Fruit fly (Drosophila melanogaster) whole organism, embryonic: ENCODE measurements around the gene drpr.

ENCODE experiments used
- Abd-B ChIP-seq: fragments of 200-800 bp; sonication (Bioruptor generic); optimal IDR thresholded peaks from 2 replicates; lab custom pipeline; 2018; ENCODE audit warnings: missing biosample characterization, mild to moderate bottlenecking, missing genetic modification characterization, moderate library complexity
- Antp ChIP-seq: fragments of 200-800 bp; sonication (Bioruptor generic); optimal IDR thresholded peaks from 3 replicates; lab custom pipeline; 2016; ENCODE audit warnings: missing biosample characterization, missing genetic modification characterization
- CG10431 ChIP-seq: fragments of 200-800 bp; sonication (Bioruptor generic); optimal IDR thresholded peaks from 3 replicates; lab custom pipeline; 2018; ENCODE audit warnings: missing biosample characterization, mild to moderate bottlenecking, missing genetic modification characterization
- CG14965 ChIP-seq: fragments of 200-800 bp; sonication (Bioruptor generic); optimal IDR thresholded peaks from 2 replicates; lab custom pipeline; 2016; ENCODE audit warnings: missing biosample characterization, missing genetic modification characterization, borderline replicate concordance
- CG1603 ChIP-seq: fragments of 200-800 bp; sonication (Bioruptor generic); optimal IDR thresholded peaks from 2 replicates; lab custom pipeline; 2019; ENCODE audit warnings: missing biosample characterization, mild to moderate bottlenecking, missing genetic modification characterization, moderate library complexity
- CG16815 ChIP-seq: fragments of 200-800 bp; sonication (Bioruptor generic); optimal IDR thresholded peaks from 3 replicates; lab custom pipeline; 2017; ENCODE audit warnings: missing biosample characterization, mild to moderate bottlenecking, missing genetic modification characterization
- CG18011 ChIP-seq: fragments of 200-800 bp; sonication (Bioruptor generic); optimal IDR thresholded peaks from 2 replicates; lab custom pipeline; 2017; ENCODE audit warnings: missing biosample characterization, missing genetic modification characterization, mild to moderate bottlenecking, moderate library complexity, missing genotype
- CG18599 ChIP-seq: fragments of 200-800 bp; sonication (Bioruptor generic); optimal IDR thresholded peaks from 3 replicates; lab custom pipeline; 2017; ENCODE audit warnings: missing biosample characterization, missing genetic modification characterization, mild to moderate bottlenecking, moderate library complexity, missing genetic modification reagents
- CG34224 ChIP-seq: fragments of 200-800 bp; sonication (Bioruptor generic); IDR thresholded peaks from 3 replicates; pipeline ENCODE4 v1.3.6; 2022; ENCODE audit warnings: missing biosample characterization, missing genetic modification characterization; ENCODE audit not compliant: partially characterized antibody
- CG34422 ChIP-seq: fragments of 200-800 bp; sonication (Bioruptor generic); IDR thresholded peaks from 3 replicates; pipeline ENCODE4 v1.3.6; 2022; ENCODE audit warnings: missing biosample characterization, missing genetic modification characterization
- CG3726 ChIP-seq: fragments of 200-800 bp; sonication (Bioruptor generic); IDR thresholded peaks from 3 replicates; pipeline ENCODE4, ENCODE4 v1.3.6; 2022; ENCODE audit warnings: missing biosample characterization, missing genetic modification characterization
- CG3995 ChIP-seq: fragments of 200-800 bp; sonication (Bioruptor generic); optimal IDR thresholded peaks from 3 replicates; lab custom pipeline; 2016; ENCODE audit warnings: missing biosample characterization, missing genetic modification characterization
- CG4820 ChIP-seq: fragments of 200-800 bp; sonication (Bioruptor generic); optimal IDR thresholded peaks from 3 replicates; lab custom pipeline; 2016; ENCODE audit warnings: missing biosample characterization, missing genetic modification characterization
- CG8281 ChIP-seq: fragments of 200-800 bp; sonication (Bioruptor generic); optimal IDR thresholded peaks from 2 replicates; lab custom pipeline; 2018; ENCODE audit warnings: missing biosample characterization, mild to moderate bottlenecking, missing genetic modification characterization, moderate library complexity
- CG9817 ChIP-seq: fragments of 200-800 bp; sonication (Bioruptor generic); optimal IDR thresholded peaks from 2 replicates; lab custom pipeline; 2018; ENCODE audit warnings: missing biosample characterization, mild to moderate bottlenecking, missing genetic modification characterization, moderate library complexity
- CHES-1-like ChIP-seq: fragments of 200-800 bp; sonication (Bioruptor generic); optimal IDR thresholded peaks from 2 replicates; lab custom pipeline; 2016; ENCODE audit warnings: missing biosample characterization, missing genetic modification characterization
- Chrac-16 ChIP-seq: fragments of 200-800 bp; sonication (Bioruptor generic); optimal IDR thresholded peaks from 3 replicates; lab custom pipeline; 2016; ENCODE audit warnings: missing biosample characterization, missing genetic modification characterization
- D19B ChIP-seq: fragments of 200-800 bp; sonication (Bioruptor generic); optimal IDR thresholded peaks from 2 replicates; lab custom pipeline; 2017; ENCODE audit warnings: missing biosample characterization, mild to moderate bottlenecking, missing genetic modification characterization
- Dek ChIP-seq: fragments of 200-800 bp; sonication (Bioruptor generic); optimal IDR thresholded peaks from 3 replicates; lab custom pipeline; 2019; ENCODE audit warnings: missing biosample characterization, mild to moderate bottlenecking, missing genetic modification characterization, moderate library complexity
- Fer1 ChIP-seq: fragments of 200-800 bp; sonication (Bioruptor generic); optimal IDR thresholded peaks from 2 replicates; lab custom pipeline; 2017; ENCODE audit warnings: missing biosample characterization, mild to moderate bottlenecking, missing genetic modification characterization
- H2.0 ChIP-seq: fragments of 200-800 bp; sonication (Bioruptor generic); IDR thresholded peaks from 2 replicates; pipeline ENCODE4 v1.3.6; 2022; ENCODE audit warnings: missing biosample characterization, missing genetic modification characterization
- HmgZ ChIP-seq: fragments of 200-800 bp; sonication (Bioruptor generic); optimal IDR thresholded peaks from 2 replicates; lab custom pipeline; 2018; ENCODE audit warnings: missing biosample characterization, mild to moderate bottlenecking, missing genetic modification characterization
- Hr39 ChIP-seq: fragments of >200 bp; optimal IDR thresholded peaks from 2 replicates; lab custom pipeline; 2017
- Lhr ChIP-seq: fragments of 200-800 bp; sonication (Bioruptor generic); optimal IDR thresholded peaks from 3 replicates; lab custom pipeline; 2017; ENCODE audit warnings: mild to moderate bottlenecking, missing biosample characterization, missing genetic modification reagents, missing genetic modification characterization
- NFAT ChIP-seq: fragments of 200-800 bp; sonication (Bioruptor generic); IDR thresholded peaks from 2 replicates; pipeline ENCODE4 v1.3.6; 2022; ENCODE audit warnings: missing biosample characterization, missing genetic modification characterization
- Opbp ChIP-seq: fragments of 200-800 bp; sonication (Bioruptor generic); IDR thresholded peaks from 3 replicates; pipeline ENCODE4 v1.3.6; 2022; ENCODE audit warnings: missing biosample characterization, missing genetic modification characterization; ENCODE audit not compliant: partially characterized antibody
- Rx ChIP-seq: fragments of 200-800 bp; sonication (Bioruptor generic); IDR thresholded peaks from 2 replicates; pipeline ENCODE4 v1.3.6; 2022; ENCODE audit warnings: missing biosample characterization, missing genetic modification characterization
- Side ChIP-seq: fragments of 200-800 bp; sonication (Bioruptor generic); optimal IDR thresholded peaks from 2 replicates; lab custom pipeline; 2016; ENCODE audit warnings: missing biosample characterization, missing genetic modification characterization
- Sox102F ChIP-seq: fragments of 200-800 bp; sonication (Bioruptor generic); optimal IDR thresholded peaks from 2 replicates; lab custom pipeline; 2018; ENCODE audit warnings: missing biosample characterization, mild to moderate bottlenecking, missing genetic modification characterization, moderate library complexity
- Sry-β ChIP-seq: fragments of 200-800 bp; sonication (Bioruptor generic); optimal IDR thresholded peaks from 2 replicates; lab custom pipeline; 2018; ENCODE audit warnings: missing biosample characterization, mild to moderate bottlenecking, missing genetic modification characterization, moderate library complexity
- Sry-δ ChIP-seq: fragments of 200-800 bp; sonication (Bioruptor generic); optimal IDR thresholded peaks from 2 replicates; lab custom pipeline; 2016; ENCODE audit warnings: missing biosample characterization, missing genetic modification characterization
- br ChIP-seq: fragments of >200 bp; optimal IDR thresholded peaks from 2 replicates; lab custom pipeline; 2017
- chinmo ChIP-seq: fragments of 200-800 bp; sonication (Bioruptor generic); IDR thresholded peaks from 4 replicates; pipeline ENCODE4 v1.3.6; 2022; ENCODE audit warnings: missing biosample characterization, missing genetic modification characterization; ENCODE audit not compliant: partially characterized antibody
- chn ChIP-seq: fragments of 200-800 bp; sonication (Bioruptor generic); optimal IDR thresholded peaks from 2 replicates; lab custom pipeline; 2016; ENCODE audit warnings: missing biosample characterization, missing genetic modification characterization
- dpn ChIP-seq, 2 experiments: fragments of 200-800 bp; sonication (Bioruptor generic); optimal IDR thresholded peaks; 3 replicates each; lab custom pipeline; 2016; ENCODE audit warnings: missing biosample characterization in 2 of 2, missing genetic modification characterization in 2 of 2
- ems ChIP-seq: fragments of 200-800 bp; sonication (Bioruptor generic); optimal IDR thresholded peaks from 3 replicates; lab custom pipeline; 2016; ENCODE audit warnings: missing biosample characterization, missing genetic modification characterization
- en ChIP-seq: fragments of 200-800 bp; sonication (Bioruptor generic); optimal IDR thresholded peaks from 2 replicates; lab custom pipeline; 2016; ENCODE audit warnings: missing biosample characterization, missing genetic modification characterization
- fd102C ChIP-seq: fragments of 200-800 bp; sonication (Bioruptor generic); optimal IDR thresholded peaks from 2 replicates; lab custom pipeline; 2018; ENCODE audit warnings: missing biosample characterization, mild to moderate bottlenecking, missing genetic modification characterization, moderate library complexity
- gcm ChIP-seq: fragments of 200-800 bp; sonication (Bioruptor generic); optimal IDR thresholded peaks from 2 replicates; lab custom pipeline; 2019; ENCODE audit warnings: missing biosample characterization, mild to moderate bottlenecking, missing genetic modification characterization, moderate library complexity
- gfzf ChIP-seq: fragments of 200-800 bp; sonication (Bioruptor generic); optimal IDR thresholded peaks from 2 replicates; lab custom pipeline; 2016; ENCODE audit warnings: missing biosample characterization, mild to moderate bottlenecking, missing genetic modification characterization, moderate library complexity
- lov ChIP-seq, 2 experiments: fragments of 200-800 bp in 1 of 2; fragments of >200 bp in 1 of 2; sonication (Bioruptor generic) in 1 of 2; IDR thresholded peaks in 1 of 2; optimal IDR thresholded peaks in 1 of 2; 2 replicates in 1 of 2; 3 replicates in 1 of 2; pipeline versions ENCODE4 v1.3.6 to Lab custom; 2017 to 2022; ENCODE audit warnings: missing biosample characterization in 1 of 2, missing genetic modification characterization in 1 of 2
- nom ChIP-seq: fragments of 200-800 bp; sonication (Bioruptor generic); optimal IDR thresholded peaks from 2 replicates; lab custom pipeline; 2017; ENCODE audit warnings: missing biosample characterization, missing genetic modification characterization, mild to moderate bottlenecking, moderate library complexity, missing genetic modification reagents
- pan ChIP-seq, 4 experiments: fragments of >200 bp in 3 of 4; fragments of 200-800 bp in 1 of 4; sonication (Bioruptor generic) in 1 of 4; optimal IDR thresholded peaks in 3 of 4; IDR thresholded peaks in 1 of 4; 2 replicates each; pipeline versions ENCODE4 v1.3.6 to Lab custom; 2017 to 2022; ENCODE audit warnings: missing biosample characterization in 2 of 4, missing genetic modification characterization in 2 of 4, mixed read lengths in 1 of 4
- pb ChIP-seq: fragments of 200-800 bp; sonication (Bioruptor generic); optimal IDR thresholded peaks from 3 replicates; lab custom pipeline; 2016; ENCODE audit warnings: missing biosample characterization, missing genetic modification characterization
- shn ChIP-seq: fragments of 200-800 bp; sonication (Bioruptor generic); optimal IDR thresholded peaks from 3 replicates; lab custom pipeline; 2016; ENCODE audit warnings: missing biosample characterization, missing genetic modification characterization
- stc ChIP-seq: fragments of 200-800 bp; sonication (Bioruptor generic); IDR thresholded peaks from 2 replicates; pipeline ENCODE4 v1.3.6; 2022; ENCODE audit warnings: missing biosample characterization, missing genetic modification characterization
- zfh2 ChIP-seq: fragments of 200-800 bp; sonication (Bioruptor generic); optimal IDR thresholded peaks from 2 replicates; lab custom pipeline; 2016; ENCODE audit warnings: missing biosample characterization, missing genetic modification characterization

The drpr gene

DNA sequence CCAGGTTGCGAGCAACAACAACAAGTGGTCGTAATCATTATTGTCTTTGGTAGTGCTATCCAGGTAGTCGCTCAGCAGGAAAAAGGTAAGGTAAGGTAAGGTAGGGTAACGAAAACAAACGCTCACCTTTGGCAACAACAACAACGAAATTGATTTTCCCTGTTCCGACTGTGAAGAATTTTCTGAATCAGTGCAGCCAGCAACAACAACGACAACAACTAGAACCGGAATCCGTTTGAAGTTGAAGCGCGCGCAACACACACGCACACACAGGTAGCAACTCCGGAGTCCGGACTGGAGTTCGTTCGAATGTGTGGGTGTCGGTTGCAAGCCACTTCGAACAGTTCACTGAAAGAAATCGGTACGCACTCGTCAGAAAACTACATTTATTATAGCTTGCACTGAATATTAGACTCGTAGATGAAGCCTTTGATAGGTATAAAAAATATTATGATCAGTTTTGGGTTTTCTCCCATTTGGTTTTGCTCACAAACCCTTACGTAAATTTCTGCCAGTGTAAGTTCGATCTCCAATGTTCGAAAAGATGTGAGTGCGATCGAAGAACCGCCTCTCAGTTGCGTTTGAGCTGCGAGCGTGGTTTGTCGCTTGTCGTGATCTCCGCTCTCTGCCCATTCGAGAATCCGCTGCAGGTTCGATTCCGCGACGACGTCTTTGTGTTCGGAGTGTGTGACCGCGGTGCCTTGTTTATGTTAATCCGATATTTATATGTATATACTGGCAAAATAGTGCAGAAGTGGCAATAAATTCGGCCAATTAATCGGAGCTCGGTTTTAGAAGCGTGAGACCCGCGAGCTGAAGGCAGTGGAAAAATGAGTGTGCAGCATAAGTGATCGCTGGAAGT, 15.7 kb upstream of the drpr start, which contains the start of gene CG13921 (continued):
- TF ChIP-seq Antp (GFP tag; lab: Kevin White, UChicago) (peak; percentile 100), Side (GFP tag; lab: Kevin White, UChicago) (peak; percentile 94), Abd-B (GFP tag; lab: Kevin White, UChicago) (peak; percentile 98), HmgZ (tag; lab: Kevin White, UChicago) (peak; percentile 98), NFAT (GFP tag; lab: Robert Waterston, UW) (peak; percentile 97), Opbp (GFP tag; lab: Robert Waterston, UW) (peak; percentile 62; the same call in 1 of the 3 replicates), Sry-δ (GFP tag; lab: Kevin White, UChicago) (peak; percentile 85), CG9817 (peak; percentile 98), CG1603 (tag; lab: Kevin White, UChicago) (peak; percentile 99), CG4820 (peak; percentile 99), gfzf (peak; percentile 39), Rx (GFP tag; lab: Robert Waterston, UW) (peak; percentile 99), CG18011 (GFP tag; lab: Kevin White, UChicago) (peak; percentile 88), CG16815 (GFP tag; lab: Kevin White, UChicago) (peak; percentile 100), Sry-β (peak; percentile 77), Dek (tag; lab: Kevin White, UChicago) (peak; percentile 97), zfh2 (peak; percentile 97), Fer1 (GFP tag; lab: Kevin White, UChicago) (peak; percentile 97), CHES-1-like (GFP tag; lab: Kevin White, UChicago) (peak; percentile 98), fd102C (GFP tag; lab: Kevin White, UChicago) (peak; percentile 100), H2.0 (GFP tag; lab: Robert Waterston, UW) (peak; percentile 99), CG14965 (GFP tag; lab: Kevin White, UChicago) (peak; percentile 93), pb (peak; percentile 99), CG8281 (tag; lab: Kevin White, UChicago) (peak; percentile 93), Chrac-16 (GFP tag; lab: Kevin White, UChicago) (peak; percentile 99), ems (GFP tag; lab: Kevin White, UChicago) (peak; percentile 99), CG3995 (GFP tag; lab: Kevin White, UChicago) (peak; percentile 86), chn (GFP tag; lab: Kevin White, UChicago) (peak; percentile 100), pan (optimal IDR thresholded peaks at IDR 0.05; lab: Kevin White, UChicago) (no peak), pan (GFP tag; optimal IDR thresholded peaks at IDR 0.05 in 1 of 2, IDR thresholded peaks at IDR 0.05 in 1 of 2) (peak in 1 of 2 experiments; percentile 99), CG18599 (GFP tag; lab: Kevin White, UChicago) (peak; percentile 98), nom (GFP tag; lab: Kevin White, UChicago) (peak; percentile 99), CG3726 (GFP tag; lab: Robert Waterston, UW) (peak; percentile 99), CG10431 (GFP tag; lab: Kevin White, UChicago) (peak; percentile 94), Sox102F (GFP tag; lab: Kevin White, UChicago) (peak; percentile 98), CG34224 (GFP tag; lab: Robert Waterston, UW) (no peak), en (GFP tag; lab: Kevin White, UChicago) (peak; percentile 99), Lhr (peak; percentile 98), chinmo (GFP tag; lab: Robert Waterston, UW) (peak; percentile 69; the same call in 1 of the 4 replicates), Hr39 (lab: Kevin White, UChicago) (no peak), lov (optimal IDR thresholded peaks at IDR 0.05; lab: Kevin White, UChicago) (no peak), lov (GFP tag; IDR thresholded peaks at IDR 0.05; lab: Robert Waterston, UW) (peak; percentile 99), shn (peak; percentile 98), br (lab: Kevin White, UChicago) (no peak), dpn (GFP tag; optimal IDR thresholded peaks at IDR 0.05; lab: Kevin White, UChicago) (peak; percentile 99), D19B (GFP tag; lab: Kevin White, UChicago) (peak; percentile 93), CG34422 (GFP tag; lab: Robert Waterston, UW) (peak; percentile 99), stc (GFP tag; lab: Robert Waterston, UW) (peak; percentile 99), gcm (peak; percentile 98)
